Worm (Caenorhabditis elegans) whole organism, young adult: ENCODE data around the gene syx-4.

Experiments used
- B0261.1 ChIP-seq: sonication (generic microtip); optimal IDR thresholded peaks from 2 replicates; lab custom pipeline; 2016; ENCODE audit warnings: mild to moderate bottlenecking, missing genetic modification characterization, moderate library complexity, missing compliant biosample characterization
- C06A6.2 ChIP-seq: fragments of 200-800 bp; sonication (Bioruptor generic); conservative IDR thresholded peaks from 2 replicates; pipeline ENCODE4 v1.3.6; 2022; ENCODE audit warnings: missing genetic modification characterization, missing compliant biosample characterization
- C17E4.6 ChIP-seq: fragments of 200-800 bp; sonication (Bioruptor generic); IDR thresholded peaks from 2 replicates; pipeline ENCODE4 v1.3.6; 2022; ENCODE audit warnings: missing genetic modification reagents, missing genetic modification characterization, missing compliant biosample characterization
- D2030.7 ChIP-seq: fragments of 200-800 bp; sonication (Bioruptor generic); IDR thresholded peaks from 2 replicates; pipeline ENCODE4 v1.3.6; 2022; ENCODE audit warnings: missing genetic modification reagents, missing genetic modification characterization, missing compliant biosample characterization
- F22D6.2 ChIP-seq: sonication (generic microtip); optimal IDR thresholded peaks from 2 replicates; lab custom pipeline; 2016; ENCODE audit warnings: mild to moderate bottlenecking, missing genetic modification characterization, missing compliant biosample characterization
- F55B11.4 ChIP-seq: sonication (generic microtip); optimal IDR thresholded peaks from 2 replicates; lab custom pipeline; 2016; ENCODE audit warnings: missing compliant biosample characterization, missing genetic modification characterization, borderline replicate concordance; ENCODE audit not compliant: insufficient read depth
- F57A8.1 ChIP-seq: fragments of 200-800 bp; sonication (Bioruptor generic); optimal IDR thresholded peaks from 2 replicates; lab custom pipeline; 2018; ENCODE audit warnings: mild to moderate bottlenecking, missing genetic modification characterization, moderate library complexity, missing compliant biosample characterization
- K11D2.4 ChIP-seq: fragments of 200-800 bp; sonication (Bioruptor generic); IDR thresholded peaks from 2 replicates; pipeline ENCODE4 v1.3.6; 2022; ENCODE audit warnings: missing genetic modification reagents, missing genetic modification characterization, missing compliant biosample characterization
- T07F8.4 ChIP-seq: sonication (generic microtip); optimal IDR thresholded peaks from 2 replicates; lab custom pipeline; 2016; ENCODE audit warnings: mild to moderate bottlenecking, missing genetic modification characterization, moderate library complexity, missing compliant biosample characterization
- Y56A3A.18 ChIP-seq: fragments of 200-800 bp; sonication (Bioruptor generic); IDR thresholded peaks from 2 replicates; pipeline ENCODE4 v1.3.6; 2022; ENCODE audit warnings: missing genetic modification reagents, missing genetic modification characterization, missing compliant biosample characterization
- Y67H2A.10 ChIP-seq: fragments of 200-800 bp; sonication (Bioruptor generic); conservative IDR thresholded peaks from 2 replicates; pipeline ENCODE4 v1.3.6; 2022; ENCODE audit warnings: missing genetic modification reagents, missing genetic modification characterization, missing compliant biosample characterization
- ama-1 ChIP-seq, 3 experiments: fragments of 150-350 bp in 1 of 3; sonication (generic microtip) in 2 of 3; optimal IDR thresholded peaks; 2 replicates each; lab custom pipeline; 2014 to 2018; ENCODE audit warnings: missing biosample characterization in 2 of 3, missing genetic modification characterization in 2 of 3, missing genetic modification reagents in 2 of 3
- aptf-3 ChIP-seq: fragments of 200-800 bp; sonication (Bioruptor generic); IDR thresholded peaks from 2 replicates; pipeline ENCODE4 v1.3.6; 2022; ENCODE audit warnings: missing genetic modification characterization, missing compliant biosample characterization
- attf-3 ChIP-seq: fragments of 200-800 bp; sonication (Bioruptor generic); conservative IDR thresholded peaks from 2 replicates; pipeline ENCODE4 v1.3.6; 2022; ENCODE audit warnings: missing genetic modification reagents, missing genetic modification characterization, missing compliant biosample characterization
- cebp-1 ChIP-seq, 2 experiments: fragments of 200-800 bp in 1 of 2; sonication (Bioruptor generic) in 1 of 2; sonication (generic microtip) in 1 of 2; IDR thresholded peaks in 1 of 2; optimal IDR thresholded peaks in 1 of 2; 2 replicates each; pipeline versions ENCODE4 v1.3.6 to Lab custom; 2017 to 2022; ENCODE audit warnings: missing compliant biosample characterization in 2 of 2, missing genetic modification characterization in 2 of 2, mild to moderate bottlenecking in 1 of 2, missing genetic modification reagents in 1 of 2, moderate library complexity in 1 of 2
- cebp-2 ChIP-seq: fragments of 200-800 bp; sonication (Bioruptor generic); IDR thresholded peaks from 2 replicates; pipeline ENCODE4 v1.3.6; 2022; ENCODE audit warnings: missing genetic modification characterization, missing compliant biosample characterization
- ceh-91 ChIP-seq: fragments of 200-800 bp; sonication (Bioruptor generic); IDR thresholded peaks from 2 replicates; pipeline ENCODE4 v1.3.6; 2022; ENCODE audit warnings: missing genetic modification reagents, missing genetic modification characterization, missing compliant biosample characterization
- die-1 ChIP-seq: sonication (generic microtip); optimal IDR thresholded peaks from 2 replicates; lab custom pipeline; 2016; ENCODE audit warnings: missing genotype, mild to moderate bottlenecking, missing genetic modification characterization, missing compliant biosample characterization
- dpff-1 ChIP-seq: sonication (generic microtip); optimal IDR thresholded peaks from 2 replicates; lab custom pipeline; 2017; ENCODE audit warnings: mild to moderate bottlenecking, missing genetic modification characterization, missing compliant biosample characterization
- egl-44 ChIP-seq: fragments of 200-800 bp; sonication (Bioruptor generic); IDR thresholded peaks from 2 replicates; pipeline ENCODE4 v1.3.6; 2022; ENCODE audit warnings: missing genetic modification reagents, missing genetic modification characterization, missing compliant biosample characterization
- ets-4 ChIP-seq: fragments of 200-800 bp; sonication (Bioruptor generic); optimal IDR thresholded peaks from 2 replicates; lab custom pipeline; 2018; ENCODE audit warnings: mild to moderate bottlenecking, missing genetic modification characterization, missing compliant biosample characterization
- hsf-1 ChIP-seq: fragments of 200-800 bp; sonication (Bioruptor generic); IDR thresholded peaks from 2 replicates; pipeline ENCODE4 v1.3.6; 2022; ENCODE audit warnings: missing genetic modification reagents, missing genetic modification characterization, missing compliant biosample characterization
- let-607 ChIP-seq, 2 experiments: fragments of 200-800 bp in 1 of 2; sonication (Bioruptor generic) in 1 of 2; sonication (generic microtip) in 1 of 2; optimal IDR thresholded peaks; 2 replicates each; lab custom pipeline; 2016 to 2018; ENCODE audit warnings: mild to moderate bottlenecking in 2 of 2, missing compliant biosample characterization in 2 of 2, missing genetic modification characterization in 2 of 2, moderate library complexity in 2 of 2, missing genotype in 1 of 2
- lin-26 ChIP-seq: fragments of 200-800 bp; sonication (Bioruptor generic); IDR thresholded peaks from 2 replicates; pipeline ENCODE4 v1.3.6; 2022; ENCODE audit warnings: missing genetic modification reagents, missing genetic modification characterization, missing compliant biosample characterization
- lin-54 ChIP-seq: fragments of 200-800 bp; sonication (Bioruptor generic); optimal IDR thresholded peaks from 2 replicates; lab custom pipeline; 2018; ENCODE audit warnings: mild to moderate bottlenecking, missing genetic modification characterization, missing compliant biosample characterization
- lir-1 ChIP-seq: fragments of 200-800 bp; sonication (Bioruptor generic); conservative IDR thresholded peaks from 2 replicates; pipeline ENCODE4 v1.3.6; 2022; ENCODE audit warnings: missing genetic modification reagents, missing genetic modification characterization, missing compliant biosample characterization
- madf-10 ChIP-seq: sonication (generic microtip); optimal IDR thresholded peaks from 2 replicates; lab custom pipeline; 2016; ENCODE audit warnings: mild to moderate bottlenecking, missing genetic modification characterization, missing compliant biosample characterization
- madf-6 ChIP-seq: fragments of 200-800 bp; sonication (Bioruptor generic); IDR thresholded peaks from 2 replicates; pipeline ENCODE4 v1.3.6; 2022; ENCODE audit warnings: missing genetic modification reagents, missing genetic modification characterization, missing compliant biosample characterization
- madf-8 ChIP-seq: fragments of 200-800 bp; sonication (Bioruptor generic); conservative IDR thresholded peaks from 2 replicates; pipeline ENCODE4 v1.3.6; 2022; ENCODE audit warnings: missing genetic modification reagents, missing genetic modification characterization, missing compliant biosample characterization
- mcd-1 ChIP-seq: fragments of 200-800 bp; sonication (Bioruptor generic); IDR thresholded peaks from 2 replicates; pipeline ENCODE4 v1.3.6; 2022; ENCODE audit warnings: missing genetic modification reagents, missing genetic modification characterization, missing compliant biosample characterization
- mes-4 ChIP-seq: sonication (generic microtip); optimal IDR thresholded peaks from 2 replicates; lab custom pipeline; 2016; ENCODE audit warnings: missing genotype, missing genetic modification characterization, missing compliant biosample characterization
- nhr-27 ChIP-seq: fragments of 200-800 bp; sonication (Bioruptor generic); optimal IDR thresholded peaks from 2 replicates; lab custom pipeline; 2018; ENCODE audit warnings: mild to moderate bottlenecking, missing genetic modification characterization, moderate library complexity, missing compliant biosample characterization
- nhr-80 ChIP-seq: sonication (generic microtip); optimal IDR thresholded peaks from 2 replicates; lab custom pipeline; 2016; ENCODE audit warnings: missing genetic modification characterization, missing compliant biosample characterization
- rcor-1 ChIP-seq: fragments of 200-800 bp; sonication (Bioruptor generic); IDR thresholded peaks from 2 replicates; pipeline ENCODE4 v1.3.6; 2022; ENCODE audit warnings: missing genetic modification reagents, missing genetic modification characterization, missing compliant biosample characterization
- rec-8 ChIP-seq, 2 experiments: sonication (generic microtip); optimal IDR thresholded peaks; 2 replicates each; lab custom pipeline; 2016; ENCODE audit warnings: mild to moderate bottlenecking in 2 of 2, missing genetic modification characterization in 2 of 2, missing genetic modification reagents in 2 of 2, missing genotype in 2 of 2, missing biosample characterization in 1 of 2, missing compliant biosample characterization in 1 of 2, moderate library complexity in 1 of 2
- snpc-1.3 ChIP-seq: sonication (generic microtip); optimal IDR thresholded peaks from 2 replicates; lab custom pipeline; 2017; ENCODE audit warnings: missing genetic modification characterization, mild to moderate bottlenecking, missing compliant biosample characterization, antibody characterized with exemption, moderate library complexity, missing genotype, missing genetic modification reagents; ENCODE audit not compliant: insufficient read depth
- snpc-4 ChIP-seq, 5 experiments: fragments of 150-350 bp in 1 of 5; sonication (generic microtip) in 4 of 5; optimal IDR thresholded peaks; 2 replicates each; lab custom pipeline; 2014 to 2018; ENCODE audit warnings: missing genetic modification characterization in 5 of 5, missing biosample characterization in 3 of 5, antibody characterized with exemption in 2 of 5, mild to moderate bottlenecking in 2 of 5, missing compliant biosample characterization in 2 of 5, missing genotype in 2 of 5, moderate library complexity in 2 of 5, missing genetic modification reagents in 1 of 5
- tbp1 ChIP-seq: fragments of 200-800 bp; sonication (Bioruptor generic); optimal IDR thresholded peaks from 2 replicates; lab custom pipeline; 2018; ENCODE audit warnings: mild to moderate bottlenecking, missing genetic modification characterization, missing compliant biosample characterization
- tlf-1 ChIP-seq: fragments of 200-800 bp; sonication (Bioruptor generic); optimal IDR thresholded peaks from 2 replicates; lab custom pipeline; 2018; ENCODE audit warnings: mild to moderate bottlenecking, missing genetic modification characterization, missing compliant biosample characterization
- unc-62 ChIP-seq: fragments of 150-350 bp; optimal IDR thresholded peaks from 2 replicates; lab custom pipeline; 2014; ENCODE audit warnings: missing biosample characterization, missing genetic modification reagents, missing genetic modification characterization
- xnd-1 ChIP-seq: sonication (generic microtip); optimal IDR thresholded peaks from 2 replicates; lab custom pipeline; 2016; ENCODE audit warnings: missing genotype, missing genetic modification reagents, missing genetic modification characterization, missing compliant biosample characterization
- ztf-25 ChIP-seq: fragments of 200-800 bp; sonication (Bioruptor generic); IDR thresholded peaks from 2 replicates; pipeline ENCODE4 v1.3.6; 2022; ENCODE audit warnings: missing genetic modification reagents, missing genetic modification characterization, missing compliant biosample characterization
- ztf-28 ChIP-seq: fragments of 200-800 bp; sonication (Bioruptor generic); IDR thresholded peaks from 2 replicates; pipeline ENCODE4 v1.3.6; 2022; ENCODE audit warnings: missing genetic modification reagents, missing genetic modification characterization, missing compliant biosample characterization

Gene syx-4

DNA sequence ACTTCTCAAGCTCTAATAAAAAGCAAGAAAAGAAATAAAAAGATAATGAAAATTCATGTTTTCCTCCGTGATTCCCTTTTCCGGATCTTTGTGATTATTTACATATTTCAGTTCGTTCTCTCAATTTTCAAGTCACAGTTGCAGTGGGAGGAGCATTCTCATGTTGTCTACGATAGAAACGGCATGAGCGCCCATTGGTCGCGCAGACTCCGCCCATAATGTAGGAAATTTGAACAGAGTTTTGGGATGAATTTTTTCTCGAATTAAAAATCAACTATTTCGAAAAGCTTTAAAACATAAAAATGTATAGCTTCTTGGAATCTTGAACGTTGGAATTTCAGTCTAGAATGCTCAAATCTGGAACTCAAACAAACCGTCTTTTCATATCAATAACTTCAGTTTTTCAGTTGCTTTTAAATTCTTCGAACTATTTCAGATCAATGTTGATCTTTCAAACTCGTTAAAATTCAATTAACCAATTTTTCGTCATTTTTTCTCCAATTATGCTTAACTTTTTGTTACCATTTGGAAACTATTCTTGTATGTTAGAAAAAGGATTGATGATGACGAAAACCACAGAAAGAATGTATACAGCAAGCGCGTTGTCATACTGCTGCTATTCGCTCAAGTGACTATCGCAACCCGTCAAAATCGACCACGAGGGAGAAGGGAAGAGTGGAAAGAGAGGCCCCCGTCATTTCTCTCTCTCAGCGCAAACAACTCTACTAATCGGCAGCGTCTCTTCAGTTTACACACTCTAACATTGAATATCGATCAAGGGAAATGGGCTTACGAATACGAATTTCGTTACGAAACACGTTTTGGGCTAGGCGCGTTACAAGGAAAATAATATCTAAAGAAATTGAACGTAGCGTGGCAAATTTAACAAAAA is 25.3 kb upstream of the syx-4 start:
- peak; percentile 56 for TF ChIP-seq madf-6 (GFP tag; lab: Robert Waterston, UW)
- peak; percentile 94 for TF ChIP-seq unc-62 (GFP tag; lab: Kevin White, UChicago)
- peak; percentile 68 for TF ChIP-seq lin-54 (GFP tag; lab: Kevin White, UChicago)
- peak; percentile 57 for TF ChIP-seq lir-1
- TF ChIP-seq ceh-91 (GFP tag; lab: Robert Waterston, UW): no peak
- 0 out of 2 replicates have a peak, but pooled peaks have one; percentile 47 for TF ChIP-seq C17E4.6
- TF ChIP-seq mes-4 (tag; lab: Kevin White, UChicago): no peak
- peak; percentile 87; the same call in 1 of the 2 replicates for TF ChIP-seq egl-44 (GFP tag; lab: Robert Waterston, UW)
- TF ChIP-seq Y56A3A.18 (GFP tag; lab: Robert Waterston, UW): peak; percentile 80
- no peak for TF ChIP-seq F57A8.1
- TF ChIP-seq madf-8 (GFP tag; lab: Robert Waterston, UW): no peak
- TF ChIP-seq nhr-80 (tag; lab: Kevin White, UChicago): peak; percentile 52
- peak; percentile 8 for TF ChIP-seq madf-10 (tag; lab: Kevin White, UChicago)
- peak; percentile 12 for TF ChIP-seq F22D6.2 (tag; lab: Kevin White, UChicago)
- TF ChIP-seq hsf-1 (GFP tag; lab: Robert Waterston, UW): 0 out of 2 replicates have a peak, but pooled peaks have one; percentile 39
- TF ChIP-seq Y67H2A.10 (GFP tag; lab: Robert Waterston, UW): peak; percentile 11; the same call in 1 of the 2 replicates
- TF ChIP-seq xnd-1 (tag; lab: Kevin White, UChicago): no peak
- peak; percentile 5 for TF ChIP-seq snpc-1.3 (tag; lab: Kevin White, UChicago)
- TF ChIP-seq B0261.1: no peak
- TF ChIP-seq ztf-25 (GFP tag; lab: Robert Waterston, UW): 0 out of 2 replicates have a peak, but pooled peaks have one; percentile 14
- peak; percentile 34 for TF ChIP-seq dpff-1 (tag; lab: Kevin White, UChicago)
- peak; percentile 69; the same call in 1 of the 2 replicates for TF ChIP-seq cebp-2 (GFP tag; lab: Robert Waterston, UW)
- TF ChIP-seq tlf-1 (GFP tag; lab: Kevin White, UChicago): peak; percentile 63
- TF ChIP-seq D2030.7: no peak
- peak; percentile 34 for TF ChIP-seq K11D2.4 (GFP tag; lab: Robert Waterston, UW)
- TF ChIP-seq T07F8.4 (tag; lab: Kevin White, UChicago): no peak
- peak; percentile 64 for TF ChIP-seq rcor-1 (GFP tag; lab: Robert Waterston, UW)
- peak; percentile 79 for TF ChIP-seq cebp-1 (GFP tag; IDR thresholded peaks at IDR 0.05; lab: Robert Waterston, UW)
- peak; percentile 91 for TF ChIP-seq cebp-1 (tag; optimal IDR thresholded peaks at IDR 0.05; lab: Kevin White, UChicago)
- TF ChIP-seq aptf-3 (GFP tag; lab: Robert Waterston, UW): no peak
- no peak for TF ChIP-seq die-1 (tag; lab: Kevin White, UChicago)
- TF ChIP-seq ztf-28 (GFP tag; lab: Robert Waterston, UW): no peak
- TF ChIP-seq ama-1 (optimal IDR thresholded peaks at IDR 0.05; lab: Kevin White, UChicago): peak; percentile 90
- peak; percentile 17 to 82 for TF ChIP-seq ama-1 (GFP tag; optimal IDR thresholded peaks at IDR 0.05; lab: Kevin White, UChicago)
- peak; percentile 64 to 89 for TF ChIP-seq let-607 (tag; optimal IDR thresholded peaks at IDR 0.05; lab: Kevin White, UChicago)
- no peak for TF ChIP-seq snpc-4 (GFP tag; optimal IDR thresholded peaks at IDR 0.05; lab: Kevin White, UChicago)
- TF ChIP-seq snpc-4 (tag; optimal IDR thresholded peaks at IDR 0.05; lab: Kevin White, UChicago): peak in 3 of 4 experiments; percentile 33 to 77 (median 76)
- TF ChIP-seq rec-8 (tag; optimal IDR thresholded peaks at IDR 0.05; lab: Kevin White, UChicago): no peak
- peak; percentile 55 for TF ChIP-seq mcd-1 (GFP tag; lab: Robert Waterston, UW)
- no peak for TF ChIP-seq F55B11.4 (tag; lab: Kevin White, UChicago)
- peak; percentile 75 for TF ChIP-seq ets-4 (GFP tag; lab: Kevin White, UChicago)
- TF ChIP-seq C06A6.2 (GFP tag; lab: Robert Waterston, UW): peak; percentile 10; the same call in 1 of the 2 replicates
- peak; percentile 54 for TF ChIP-seq tbp1
- no peak for TF ChIP-seq nhr-27 (tag; lab: Kevin White, UChicago)
- TF ChIP-seq attf-3 (GFP tag; lab: Robert Waterston, UW): 0 out of 2 replicates have a peak, but pooled peaks have one; percentile 10
- TF ChIP-seq lin-26 (GFP tag; lab: Robert Waterston, UW): peak; percentile 62; the same call in 1 of the 2 replicates
